Worm (Caenorhabditis elegans) whole organism, young adult: ENCODE measurements around the gene D1014.2.

Experiments used
- Y53G8AR.9 ChIP-seq: fragments of 200-800 bp; sonication (Bioruptor generic); conservative IDR thresholded peaks from 2 replicates; pipeline ENCODE4 v1.3.6; 2022; ENCODE audit warnings: missing genetic modification reagents, missing genetic modification characterization, missing compliant biosample characterization
- ama-1 ChIP-seq, 3 experiments: fragments of 150-350 bp in 1 of 3; sonication (generic microtip) in 2 of 3; optimal IDR thresholded peaks; 2 replicates each; lab custom pipeline; 2014 to 2018; ENCODE audit warnings: missing biosample characterization in 2 of 3, missing genetic modification characterization in 2 of 3, missing genetic modification reagents in 2 of 3
- mel-28 ChIP-seq: sonication (generic microtip); optimal IDR thresholded peaks from 2 replicates; lab custom pipeline; 2016; ENCODE audit warnings: borderline replicate concordance, mild to moderate bottlenecking, missing genetic modification characterization, missing compliant biosample characterization
- mes-4 ChIP-seq: sonication (generic microtip); optimal IDR thresholded peaks from 2 replicates; lab custom pipeline; 2016; ENCODE audit warnings: missing genotype, missing genetic modification characterization, missing compliant biosample characterization
- nhr-27 ChIP-seq: fragments of 200-800 bp; sonication (Bioruptor generic); optimal IDR thresholded peaks from 2 replicates; lab custom pipeline; 2018; ENCODE audit warnings: mild to moderate bottlenecking, missing genetic modification characterization, moderate library complexity, missing compliant biosample characterization
- snpc-1.1 ChIP-seq: sonication (generic microtip); optimal IDR thresholded peaks from 2 replicates; lab custom pipeline; 2017; ENCODE audit warnings: missing genetic modification characterization, mild to moderate bottlenecking, missing compliant biosample characterization, antibody characterized with exemption, moderate library complexity, missing genotype, missing genetic modification reagents; ENCODE audit not compliant: insufficient read depth
- tbp1 ChIP-seq: fragments of 200-800 bp; sonication (Bioruptor generic); optimal IDR thresholded peaks from 2 replicates; lab custom pipeline; 2018; ENCODE audit warnings: mild to moderate bottlenecking, missing genetic modification characterization, missing compliant biosample characterization

ce11 chrV:8108670-8109069 is 35.0 kb upstream of the D1014.2 start, which contains the start of gene myo-5:
- TF ChIP-seq mes-4 (no peak), Y53G8AR.9 (GFP tag; lab: Robert Waterston, UW) (no peak), tbp1 (GFP tag; lab: Kevin White, UChicago) (no peak), ama-1 (optimal IDR thresholded peaks at IDR 0.05; lab: Kevin White, UChicago) (no peak), ama-1 (GFP tag; optimal IDR thresholded peaks at IDR 0.05; lab: Kevin White, UChicago) (no peak), nhr-27 (tag; lab: Kevin White, UChicago) (no peak), mel-28 (tag; lab: Kevin White, UChicago) (no peak), snpc-1.1 (tag; lab: Kevin White, UChicago) (no peak)
